Fruit fly (Drosophila melanogaster): ENCODE results near the gene Sdhaf3.

DNA sequence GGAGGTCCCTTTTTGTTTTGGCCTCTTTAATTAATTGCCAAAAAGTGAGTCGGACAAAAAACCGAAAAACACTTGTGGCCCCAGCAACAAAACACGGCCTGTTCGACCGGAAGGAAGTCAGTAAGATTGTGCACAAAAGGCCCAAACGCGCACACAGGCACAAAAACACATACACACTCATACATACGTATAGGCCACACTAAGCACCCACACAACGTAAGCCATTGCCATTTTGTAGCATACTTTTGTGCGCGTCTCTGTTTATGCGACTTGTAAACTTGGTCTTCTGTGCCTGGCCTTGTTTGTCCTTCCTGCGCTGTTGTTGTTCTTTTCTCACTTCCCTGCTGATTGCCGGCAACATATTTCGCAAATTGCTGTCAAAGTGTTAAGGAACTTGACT is 48.2 kb upstream of the Sdhaf3 start:
- TF ChIP-seq CG8478 (optimal IDR thresholded peaks at IDR 0.05): no peak
- no peak for TF ChIP-seq CTCF (optimal IDR thresholded peaks at IDR 0.05)

All from S2 (cell line).